Worm (Caenorhabditis elegans): ENCODE measurements around the gene R13A5.7.

DNA sequence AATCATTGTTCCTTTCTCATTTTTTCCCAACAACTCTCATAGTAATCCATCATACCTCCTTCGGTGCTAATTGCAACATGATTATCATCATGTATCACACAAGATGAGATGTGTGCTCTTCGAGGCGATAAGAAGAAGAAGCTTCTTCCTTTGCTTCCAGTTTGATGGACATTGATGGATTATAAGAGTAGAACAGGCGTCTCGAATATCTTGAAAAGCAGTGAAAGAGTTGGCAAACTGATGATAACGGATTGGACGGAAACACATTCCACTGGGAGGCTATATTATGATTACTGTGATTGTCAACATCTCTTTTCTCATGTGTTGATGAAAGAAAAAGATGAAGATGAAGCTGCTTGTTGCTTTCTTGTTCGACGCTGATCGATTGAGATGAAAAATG, 10.1 kb downstream of the R13A5.7 start:
- TF ChIP-seq T22C8.4 (GFP tag; IDR thresholded peaks at IDR 0.05) (no peak), ztf-29 (GFP tag; IDR thresholded peaks at IDR 0.05) (no peak), cog-1 (tag; optimal IDR thresholded peaks at IDR 0.05) (no peak), ref-1 (GFP tag; conservative IDR thresholded peaks at IDR 0.05) (no peak)
